Fruit fly (Drosophila melanogaster): ENCODE measurements around the gene CG13250.

DNA sequence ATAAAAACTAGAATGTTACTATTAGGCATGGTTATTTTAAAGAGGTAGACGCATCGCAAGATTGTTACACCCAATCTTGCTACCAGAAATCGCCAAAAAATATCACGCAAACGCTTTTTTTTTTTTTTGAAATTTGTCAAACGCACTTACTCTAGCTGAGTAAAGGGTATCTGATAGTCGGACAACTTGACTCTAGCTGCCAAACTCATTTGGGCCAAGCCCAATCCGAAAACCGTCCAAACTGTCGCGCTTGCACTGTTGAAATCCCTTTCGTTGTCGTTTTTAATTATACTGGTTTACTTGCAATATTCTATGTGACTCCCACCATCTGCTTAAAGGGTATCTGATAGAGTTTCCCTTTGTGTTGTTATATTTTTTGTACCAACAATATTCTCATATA is 30.3 kb upstream of the CG13250 start:
- no peak for TF ChIP-seq ttk (optimal IDR thresholded peaks at IDR 0.05)
- TF ChIP-seq insv (optimal IDR thresholded peaks at IDR 0.05) = no peak
- TF ChIP-seq Myc (optimal IDR thresholded peaks at IDR 0.05) = no peak
